Fruit fly (Drosophila melanogaster) whole organism, embryonic: ENCODE data around the gene Cpsf5.

Experiments
- Bdp1 ChIP-seq: fragments of 200-800 bp; sonication (Bioruptor generic); optimal IDR thresholded peaks from 3 replicates; lab custom pipeline; 2016; ENCODE audit warnings: missing biosample characterization, missing genetic modification characterization
- Bteb2 ChIP-seq: fragments of 200-800 bp; sonication (Bioruptor generic); optimal IDR thresholded peaks from 2 replicates; lab custom pipeline; 2016; ENCODE audit warnings: missing biosample characterization, missing genetic modification characterization
- CG10267 ChIP-seq: fragments of 200-800 bp; sonication (Bioruptor generic); optimal IDR thresholded peaks from 2 replicates; lab custom pipeline; 2018; ENCODE audit warnings: missing biosample characterization, mild to moderate bottlenecking, missing genetic modification characterization, moderate library complexity
- CG11093 ChIP-seq: fragments of 200-800 bp; sonication (Bioruptor generic); IDR thresholded peaks from 3 replicates; pipeline ENCODE4 v1.3.6; 2022; ENCODE audit warnings: missing biosample characterization, missing genetic modification characterization
- CG11560 ChIP-seq: fragments of 200-800 bp; sonication (Bioruptor generic); IDR thresholded peaks from 3 replicates; pipeline ENCODE4 v1.3.6; 2022; ENCODE audit warnings: missing biosample characterization, missing genetic modification characterization
- CG12071 ChIP-seq: fragments of 200-800 bp; sonication (Bioruptor generic); optimal IDR thresholded peaks from 3 replicates; lab custom pipeline; 2018; ENCODE audit warnings: missing biosample characterization, mild to moderate bottlenecking, missing genetic modification characterization
- CG12299 ChIP-seq: fragments of 200-800 bp; sonication (Bioruptor generic); optimal IDR thresholded peaks from 2 replicates; lab custom pipeline; 2018; ENCODE audit warnings: missing biosample characterization, mild to moderate bottlenecking, missing genetic modification characterization
- CG15073 ChIP-seq: fragments of 200-800 bp; sonication (Bioruptor generic); optimal IDR thresholded peaks from 2 replicates; lab custom pipeline; 2016; ENCODE audit warnings: missing biosample characterization, missing genetic modification characterization
- CG17829 ChIP-seq: fragments of 200-800 bp; optimal IDR thresholded peaks from 2 replicates; lab custom pipeline; 2019; ENCODE audit warnings: missing biosample characterization, mild to moderate bottlenecking, missing genetic modification characterization, moderate library complexity
- CG2120 ChIP-seq: fragments of 200-800 bp; sonication (Bioruptor generic); optimal IDR thresholded peaks from 3 replicates; lab custom pipeline; 2016; ENCODE audit warnings: missing biosample characterization, missing genetic modification characterization
- CG2129 ChIP-seq: fragments of 200-800 bp; sonication (Bioruptor generic); IDR thresholded peaks from 2 replicates; pipeline ENCODE4 v1.3.6; 2022; ENCODE audit warnings: missing biosample characterization, missing genetic modification characterization; ENCODE audit not compliant: partially characterized antibody
- CG2678 ChIP-seq: fragments of 200-800 bp; sonication (Bioruptor generic); optimal IDR thresholded peaks from 3 replicates; lab custom pipeline; 2019; ENCODE audit warnings: missing biosample characterization, mild to moderate bottlenecking, missing genetic modification characterization, moderate library complexity
- CG34422 ChIP-seq: fragments of 200-800 bp; sonication (Bioruptor generic); IDR thresholded peaks from 3 replicates; pipeline ENCODE4 v1.3.6; 2022; ENCODE audit warnings: missing biosample characterization, missing genetic modification characterization
- CG4820 ChIP-seq: fragments of 200-800 bp; sonication (Bioruptor generic); optimal IDR thresholded peaks from 3 replicates; lab custom pipeline; 2016; ENCODE audit warnings: missing biosample characterization, missing genetic modification characterization
- CG6654 ChIP-seq: fragments of 200-800 bp; sonication (Bioruptor generic); optimal IDR thresholded peaks from 2 replicates; lab custom pipeline; 2017; ENCODE audit warnings: missing biosample characterization, mild to moderate bottlenecking, missing genetic modification characterization
- CG7357 ChIP-seq: fragments of 200-800 bp; sonication (Bioruptor generic); IDR thresholded peaks from 3 replicates; pipeline ENCODE4 v1.3.6; 2022; ENCODE audit warnings: missing biosample characterization, missing genetic modification characterization
- CrebB ChIP-seq: fragments of 200-800 bp; sonication (Bioruptor generic); optimal IDR thresholded peaks from 3 replicates; lab custom pipeline; 2018; ENCODE audit warnings: missing biosample characterization, mild to moderate bottlenecking, missing genetic modification characterization
- D19A ChIP-seq: fragments of 200-800 bp; optimal IDR thresholded peaks from 3 replicates; lab custom pipeline; 2019; ENCODE audit warnings: missing biosample characterization, mild to moderate bottlenecking, missing genetic modification characterization, moderate library complexity
- Dfd ChIP-seq, 2 experiments: fragments of >200 bp; optimal IDR thresholded peaks; 2 replicates each; lab custom pipeline; 2017; ENCODE audit warnings: missing biosample characterization in 2 of 2, missing genetic modification characterization in 2 of 2
- Dip2 ChIP-seq: fragments of 200-800 bp; sonication (Bioruptor generic); IDR thresholded peaks from 2 replicates; pipeline ENCODE4 v1.3.6; 2022; ENCODE audit warnings: missing biosample characterization, missing genetic modification characterization
- Dp ChIP-seq: fragments of 200-800 bp; sonication (Bioruptor generic); optimal IDR thresholded peaks from 2 replicates; lab custom pipeline; 2018; ENCODE audit warnings: missing biosample characterization, mild to moderate bottlenecking, missing genetic modification characterization, moderate library complexity
- H15 ChIP-seq: fragments of 200-800 bp; sonication (Bioruptor generic); IDR thresholded peaks from 3 replicates; pipeline ENCODE4 v1.3.6; 2022; ENCODE audit warnings: missing biosample characterization, missing genetic modification characterization
- HLHmδ ChIP-seq: fragments of 200-800 bp; sonication (Bioruptor generic); optimal IDR thresholded peaks from 2 replicates; lab custom pipeline; 2018; ENCODE audit warnings: missing biosample characterization, mild to moderate bottlenecking, missing genetic modification characterization, moderate library complexity
- Mad ChIP-seq: fragments of 200-800 bp; sonication (Bioruptor generic); optimal IDR thresholded peaks from 2 replicates; lab custom pipeline; 2016; ENCODE audit warnings: missing biosample characterization, missing genetic modification characterization
- Max ChIP-seq: fragments of 200-800 bp; sonication (Bioruptor generic); optimal IDR thresholded peaks from 2 replicates; lab custom pipeline; 2016; ENCODE audit warnings: missing biosample characterization, mild to moderate bottlenecking, missing genetic modification characterization
- NK7.1 ChIP-seq: fragments of 200-800 bp; sonication (Bioruptor generic); optimal IDR thresholded peaks from 3 replicates; lab custom pipeline; 2016; ENCODE audit warnings: missing biosample characterization, missing genetic modification characterization
- Neu2 ChIP-seq: fragments of 200-800 bp; sonication (Bioruptor generic); optimal IDR thresholded peaks from 3 replicates; lab custom pipeline; 2016; ENCODE audit warnings: missing biosample characterization, missing genetic modification characterization, borderline replicate concordance
- Rfx ChIP-seq: fragments of 200-800 bp; sonication (Bioruptor generic); IDR thresholded peaks from 2 replicates; pipeline ENCODE4 v1.3.6; 2022; ENCODE audit warnings: missing biosample characterization, missing genetic modification characterization
- Rx ChIP-seq: fragments of 200-800 bp; sonication (Bioruptor generic); IDR thresholded peaks from 2 replicates; pipeline ENCODE4 v1.3.6; 2022; ENCODE audit warnings: missing biosample characterization, missing genetic modification characterization
- Sox102F ChIP-seq: fragments of 200-800 bp; sonication (Bioruptor generic); optimal IDR thresholded peaks from 2 replicates; lab custom pipeline; 2018; ENCODE audit warnings: missing biosample characterization, mild to moderate bottlenecking, missing genetic modification characterization, moderate library complexity
- Ssrp ChIP-seq: fragments of 200-800 bp; sonication (Bioruptor generic); optimal IDR thresholded peaks from 2 replicates; lab custom pipeline; 2018; ENCODE audit warnings: missing biosample characterization, mild to moderate bottlenecking, missing genetic modification characterization, moderate library complexity
- TFAM ChIP-seq: fragments of 200-800 bp; sonication (Bioruptor generic); optimal IDR thresholded peaks from 2 replicates; lab custom pipeline; 2017; ENCODE audit warnings: missing biosample characterization, missing genetic modification characterization, inconsistent platforms
- bab2 ChIP-seq: fragments of 200-800 bp; sonication (Bioruptor generic); optimal IDR thresholded peaks from 2 replicates; lab custom pipeline; 2016; ENCODE audit warnings: missing biosample characterization, missing genetic modification characterization
- chm ChIP-seq: fragments of 200-800 bp; sonication (Bioruptor generic); IDR thresholded peaks from 2 replicates; pipeline ENCODE4 v1.3.6; 2022; ENCODE audit warnings: missing biosample characterization, missing genetic modification characterization
- chn ChIP-seq: fragments of 200-800 bp; sonication (Bioruptor generic); optimal IDR thresholded peaks from 2 replicates; lab custom pipeline; 2016; ENCODE audit warnings: missing biosample characterization, missing genetic modification characterization
- crp ChIP-seq, 2 experiments: fragments of 200-800 bp; sonication (Bioruptor generic); optimal IDR thresholded peaks; 2 replicates in 1 of 2; 3 replicates in 1 of 2; lab custom pipeline; 2017; ENCODE audit warnings: missing biosample characterization in 2 of 2, missing genetic modification characterization in 2 of 2, mild to moderate bottlenecking in 1 of 2, moderate library complexity in 1 of 2
- gfzf ChIP-seq: fragments of 200-800 bp; sonication (Bioruptor generic); optimal IDR thresholded peaks from 2 replicates; lab custom pipeline; 2016; ENCODE audit warnings: missing biosample characterization, mild to moderate bottlenecking, missing genetic modification characterization, moderate library complexity
- ham ChIP-seq: fragments of 200-800 bp; sonication (Bioruptor generic); IDR thresholded peaks from 2 replicates; pipeline ENCODE4 v1.3.6; 2022; ENCODE audit warnings: missing biosample characterization, missing genetic modification characterization
- kay ChIP-seq: fragments of 200-800 bp; sonication (Bioruptor generic); optimal IDR thresholded peaks from 2 replicates; lab custom pipeline; 2016; ENCODE audit warnings: missing biosample characterization, missing genetic modification characterization
- luna ChIP-seq: fragments of 200-800 bp; sonication (Bioruptor generic); optimal IDR thresholded peaks from 2 replicates; lab custom pipeline; 2016; ENCODE audit warnings: missing biosample characterization, missing genetic modification characterization
- maf-S ChIP-seq: fragments of 200-800 bp; sonication (Bioruptor generic); optimal IDR thresholded peaks from 2 replicates; lab custom pipeline; 2016; ENCODE audit warnings: missing biosample characterization, missing genetic modification characterization
- nerfin-2 ChIP-seq: fragments of 200-800 bp; sonication (Bioruptor generic); IDR thresholded peaks from 2 replicates; pipeline ENCODE4 v1.3.6; 2022; ENCODE audit warnings: missing biosample characterization, missing genetic modification characterization; ENCODE audit not compliant: partially characterized antibody
- otp ChIP-seq: fragments of 200-800 bp; sonication (Bioruptor generic); IDR thresholded peaks from 3 replicates; pipeline ENCODE4, ENCODE4 v1.3.6; 2022; ENCODE audit warnings: missing biosample characterization, missing genetic modification characterization
- row ChIP-seq: fragments of 200-800 bp; sonication (Bioruptor generic); IDR thresholded peaks from 3 replicates; pipeline ENCODE4 v1.3.6; 2022; ENCODE audit warnings: missing biosample characterization, missing genetic modification characterization
- sens-2 ChIP-seq: fragments of 200-800 bp; sonication (Bioruptor generic); IDR thresholded peaks from 2 replicates; pipeline ENCODE4 v1.3.6; 2022; ENCODE audit warnings: missing biosample characterization, missing genetic modification characterization
- sima ChIP-seq: fragments of 200-800 bp; sonication (Bioruptor generic); optimal IDR thresholded peaks from 2 replicates; lab custom pipeline; 2016; ENCODE audit warnings: missing biosample characterization, missing genetic modification characterization
- so ChIP-seq: fragments of 200-800 bp; sonication (Bioruptor generic); IDR thresholded peaks from 3 replicates; pipeline ENCODE4 v1.3.6; 2022; ENCODE audit warnings: missing biosample characterization, missing genetic modification characterization
- sr ChIP-seq: fragments of 200-800 bp; sonication (Bioruptor generic); IDR thresholded peaks from 3 replicates; pipeline ENCODE4 v1.3.6; 2022; ENCODE audit warnings: missing biosample characterization, missing genetic modification characterization
- stwl ChIP-seq: fragments of 200-800 bp; sonication (Bioruptor generic); optimal IDR thresholded peaks from 3 replicates; lab custom pipeline; 2018; ENCODE audit warnings: missing biosample characterization, mild to moderate bottlenecking, missing genetic modification characterization, moderate library complexity
- tna ChIP-seq: fragments of 200-800 bp; sonication (Bioruptor generic); IDR thresholded peaks from 2 replicates; pipeline ENCODE4 v1.3.6; 2022; ENCODE audit warnings: missing biosample characterization, missing genetic modification characterization; ENCODE audit not compliant: partially characterized antibody
- tup ChIP-seq: fragments of 200-800 bp; sonication (Bioruptor generic); optimal IDR thresholded peaks from 2 replicates; lab custom pipeline; 2016; ENCODE audit warnings: missing biosample characterization, mild to moderate bottlenecking, missing genetic modification characterization, moderate library complexity

The Cpsf5 gene

dm6 chr3L:9441907-9442479 lies 31.2 kb downstream of the Cpsf5 start, which contains the start of the genes Bet3 and Nf-YA (continued):
- TF ChIP-seq ham (GFP tag; lab: Robert Waterston, UW), result no peak
- no peak for TF ChIP-seq Dfd (GFP tag; optimal IDR thresholded peaks at IDR 0.05; lab: Kevin White, UChicago)
- peak; percentile 67; the same call in 2 of the 3 replicates for TF ChIP-seq CG34422 (GFP tag; lab: Robert Waterston, UW)
- TF ChIP-seq CrebB, result no peak
- TF ChIP-seq CG10267 (tag; lab: Kevin White, UChicago), result peak; percentile 56
- peak; percentile 76 for TF ChIP-seq Rfx (GFP tag; lab: Robert Waterston, UW)
- TF ChIP-seq Sox102F (GFP tag; lab: Kevin White, UChicago), result peak; percentile 4
- TF ChIP-seq luna (GFP tag; lab: Kevin White, UChicago), result peak; percentile 77
- TF ChIP-seq D19A, result peak; percentile 20
- TF ChIP-seq Neu2 (GFP tag; lab: Kevin White, UChicago), result no peak
- peak; percentile 63 for TF ChIP-seq CG2120 (GFP tag; lab: Kevin White, UChicago)
- peak; percentile 72 for TF ChIP-seq nerfin-2 (GFP tag; lab: Robert Waterston, UW)
- TF ChIP-seq crp (GFP tag; optimal IDR thresholded peaks at IDR 0.05; lab: Kevin White, UChicago), result peak in 1 of 2 experiments; percentile 7
- peak; percentile 54 for TF ChIP-seq gfzf (GFP tag; lab: Kevin White, UChicago)
- TF ChIP-seq chm (GFP tag; lab: Robert Waterston, UW), result peak; percentile 53; the same call in 1 of the 2 replicates
- peak; percentile 44 for TF ChIP-seq Ssrp (tag; lab: Kevin White, UChicago)
- TF ChIP-seq chn, result peak; percentile 66
- TF ChIP-seq CG6654 (GFP tag; lab: Kevin White, UChicago), result no peak
- no peak for TF ChIP-seq sima (GFP tag; lab: Kevin White, UChicago)
- no peak for TF ChIP-seq so (GFP tag; lab: Robert Waterston, UW)
- TF ChIP-seq maf-S (GFP tag; lab: Kevin White, UChicago), result no peak
- TF ChIP-seq NK7.1, result no peak
- peak; percentile 46 for TF ChIP-seq Dp (GFP tag; lab: Kevin White, UChicago)
- no peak for TF ChIP-seq Dip2 (GFP tag; lab: Robert Waterston, UW)
- TF ChIP-seq CG15073 (GFP tag; lab: Kevin White, UChicago), result no peak
- TF ChIP-seq bab2 (GFP tag; lab: Kevin White, UChicago), result no peak
- TF ChIP-seq CG17829 (tag; lab: Kevin White, UChicago), result peak; percentile 52
- peak; percentile 77 for TF ChIP-seq stwl (tag; lab: Kevin White, UChicago)
- TF ChIP-seq CG11560 (tag; lab: Robert Waterston, UW), result no peak
- TF ChIP-seq sens-2, result no peak
- TF ChIP-seq Rx (GFP tag; lab: Robert Waterston, UW), result 0 out of 2 replicates have a peak, but pooled peaks have one; percentile 33
- no peak; the same call in 2 of the 3 replicates for TF ChIP-seq CG7357 (GFP tag; lab: Robert Waterston, UW)
- TF ChIP-seq CG2129 (GFP tag; lab: Robert Waterston, UW), result peak; percentile 73
- no peak for TF ChIP-seq Max (GFP tag; lab: Kevin White, UChicago)
- TF ChIP-seq CG11093 (GFP tag; lab: Robert Waterston, UW), result 0 out of 3 replicates have a peak, but pooled peaks have one; percentile 17
- no peak for TF ChIP-seq CG12299 (tag; lab: Kevin White, UChicago)
- TF ChIP-seq kay (GFP tag; lab: Kevin White, UChicago), result no peak
- peak; percentile 0 for TF ChIP-seq Bdp1 (GFP tag; lab: Kevin White, UChicago)
- TF ChIP-seq H15 (GFP tag; lab: Robert Waterston, UW), result peak; percentile 12; the same call in 1 of the 3 replicates
- peak; percentile 44 for TF ChIP-seq CG2678 (tag; lab: Kevin White, UChicago)
- TF ChIP-seq CG12071, result no peak
- no peak for TF ChIP-seq Bteb2
- TF ChIP-seq row, result peak; percentile 93
- TF ChIP-seq Mad (GFP tag; lab: Kevin White, UChicago), result no peak
- TF ChIP-seq tup (GFP tag; lab: Kevin White, UChicago), result no peak
- no peak for TF ChIP-seq otp (GFP tag; lab: Robert Waterston, UW)
- TF ChIP-seq tna (GFP tag; lab: Robert Waterston, UW), result peak; percentile 66
- no peak for TF ChIP-seq sr (GFP tag; lab: Robert Waterston, UW)
- no peak for TF ChIP-seq TFAM
- TF ChIP-seq HLHmδ (GFP tag; lab: Kevin White, UChicago), result no peak
- peak; percentile 14 for TF ChIP-seq CG4820 (GFP tag; lab: Kevin White, UChicago)
